Worm (Caenorhabditis elegans): ENCODE results near the gene hpx-2.
A peak's percentile ranks its signal among the peaks of the same experiment; 100 is the strongest.

DNA sequence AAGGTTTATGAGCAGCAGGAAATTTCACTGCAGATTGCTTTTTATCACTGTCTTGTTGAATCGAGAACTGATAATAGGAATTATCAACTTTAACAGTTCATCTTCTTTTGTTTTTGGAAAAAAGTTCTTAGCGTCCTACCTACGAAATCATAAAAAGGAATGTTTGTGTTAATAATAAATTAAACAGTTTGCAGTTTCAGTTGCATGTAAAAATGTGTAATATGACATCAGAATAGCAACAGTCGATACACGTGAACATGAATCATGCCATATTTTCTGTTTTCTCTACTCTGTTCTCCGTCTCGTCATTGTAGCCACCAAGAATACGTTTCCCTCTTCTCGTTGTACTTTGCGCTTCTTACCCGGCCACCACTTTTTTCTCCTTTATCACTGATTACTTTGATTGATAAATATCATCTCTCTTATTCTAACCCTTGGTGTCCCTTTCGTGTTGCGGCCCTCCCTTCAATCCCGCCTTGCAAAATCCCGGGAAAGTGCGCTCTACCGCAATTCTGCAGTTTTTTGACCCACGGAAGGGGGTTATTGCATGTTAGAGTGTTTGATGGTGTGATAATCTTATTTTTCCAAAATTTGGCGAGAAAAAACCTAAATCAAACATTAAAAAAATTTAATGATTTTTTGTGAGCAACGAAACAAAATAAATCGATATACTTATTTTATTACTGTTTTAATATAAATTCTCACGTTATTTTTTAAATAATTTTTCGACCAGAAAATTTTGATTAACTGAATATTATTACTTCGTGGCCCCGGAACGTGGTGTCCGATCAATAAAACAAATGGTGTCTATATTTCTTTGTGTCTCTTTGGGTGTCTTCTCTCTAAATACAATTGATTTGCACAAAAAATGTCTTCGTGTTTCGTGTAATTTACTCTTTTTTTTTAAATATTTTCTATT is 42.4 kb downstream of the hpx-2 start, which contains the start of gene sptl-3:
- no peak for TF ChIP-seq ztf-22 (GFP tag; optimal IDR thresholded peaks at IDR 0.05)
- TF ChIP-seq chd-7 (tag; optimal IDR thresholded peaks at IDR 0.05) = no peak
- TF ChIP-seq ets-4 (GFP tag; optimal IDR thresholded peaks at IDR 0.05) = no peak
- TF ChIP-seq ceh-100 (GFP tag; IDR thresholded peaks at IDR 0.05) = no peak
- TF ChIP-seq ceh-79 (tag; optimal IDR thresholded peaks at IDR 0.05) = no peak
- no peak for TF ChIP-seq aptf-2 (GFP tag; conservative IDR thresholded peaks at IDR 0.05)
- TF ChIP-seq hlh-26 (GFP tag; conservative IDR thresholded peaks at IDR 0.05) = no peak
- peak; percentile 86 for TF ChIP-seq nhr-80 (tag; optimal IDR thresholded peaks at IDR 0.05)
- no peak for TF ChIP-seq F39B2.1 (GFP tag; IDR thresholded peaks at IDR 0.05)
- TF ChIP-seq unc-130 (GFP tag; optimal IDR thresholded peaks at IDR 0.05) = no peak
- no peak for TF ChIP-seq B0336.3 (GFP tag; IDR thresholded peaks at IDR 0.05)
